Worm (Caenorhabditis elegans) whole organism, L1 larva: ENCODE measurements around the gene K06A4.2.

ENCODE experiments used
- C04F5.9 ChIP-seq: sonication (generic microtip); optimal IDR thresholded peaks from 2 replicates; lab custom pipeline; 2016; ENCODE audit warnings: missing genetic modification characterization, missing compliant biosample characterization
- C16A3.4 ChIP-seq: fragments of 150-350 bp; optimal IDR thresholded peaks from 2 replicates; lab custom pipeline; 2014; ENCODE audit warnings: missing biosample characterization, missing genetic modification characterization
- C34B4.2 ChIP-seq: sonication (generic microtip); optimal IDR thresholded peaks from 2 replicates; lab custom pipeline; 2017; ENCODE audit warnings: mild to moderate bottlenecking, missing genetic modification characterization, missing compliant biosample characterization
- blmp-1 ChIP-seq: fragments of 150-350 bp; optimal IDR thresholded peaks from 2 replicates; lab custom pipeline; 2014; ENCODE audit warnings: missing biosample characterization, missing genetic modification characterization
- ceh-90 ChIP-seq: sonication (generic microtip); optimal IDR thresholded peaks from 2 replicates; lab custom pipeline; 2016; ENCODE audit warnings: missing genetic modification characterization, missing compliant biosample characterization
- ces-1 ChIP-seq: fragments of 150-350 bp; optimal IDR thresholded peaks from 2 replicates; lab custom pipeline; 2014; ENCODE audit warnings: missing biosample characterization, missing genetic modification reagents, missing genetic modification characterization
- dsc-1 ChIP-seq: sonication (generic microtip); optimal IDR thresholded peaks from 2 replicates; lab custom pipeline; 2016; ENCODE audit warnings: mild to moderate bottlenecking, missing genetic modification characterization, missing compliant biosample characterization
- efl-1 ChIP-seq, 4 experiments: fragments of 150-350 bp; optimal IDR thresholded peaks in 3 of 4; peaks in 1 of 4; 1 replicate in 1 of 4; 2 replicates in 3 of 4; lab custom pipeline; 2014; ENCODE audit warnings: missing biosample characterization in 2 of 4, missing genetic modification characterization in 2 of 4, missing genetic modification reagents in 2 of 4
- efl-3 ChIP-seq: fragments of 200-800 bp; sonication (Bioruptor generic); optimal IDR thresholded peaks from 2 replicates; lab custom pipeline; 2018; ENCODE audit warnings: mild to moderate bottlenecking, missing genetic modification characterization, missing compliant biosample characterization
- egl-13 ChIP-seq: sonication (generic microtip); optimal IDR thresholded peaks from 2 replicates; lab custom pipeline; 2016; ENCODE audit warnings: missing genotype, missing genetic modification reagents, missing genetic modification characterization, missing compliant biosample characterization
- egl-27 ChIP-seq, 2 experiments: fragments of 150-350 bp in 1 of 2; sonication (generic microtip); optimal IDR thresholded peaks; 3 replicates each; lab custom pipeline; 2017 to 2018; ENCODE audit warnings: missing biosample characterization in 2 of 2, missing genetic modification characterization in 2 of 2, missing genetic modification reagents in 2 of 2
- elt-2 ChIP-seq: sonication (generic microtip); optimal IDR thresholded peaks from 2 replicates; lab custom pipeline; 2016; ENCODE audit warnings: missing genetic modification characterization, mild to moderate bottlenecking, inconsistent platforms, missing compliant biosample characterization, missing genetic modification reagents
- elt-3 ChIP-seq, 6 experiments: fragments of 150-350 bp in 1 of 6; sonication (generic microtip); optimal IDR thresholded peaks; 2 replicates each; lab custom pipeline; 2017 to 2018; ENCODE audit warnings: missing biosample characterization in 6 of 6, missing genetic modification characterization in 6 of 6, inconsistent platforms in 1 of 6
- ets-5 ChIP-seq: fragments of 200-800 bp; sonication (Bioruptor generic); IDR thresholded peaks from 2 replicates; pipeline ENCODE4 v1.3.6; 2022; ENCODE audit warnings: missing genetic modification characterization, missing compliant biosample characterization
- fkh-10 ChIP-seq: sonication (generic microtip); optimal IDR thresholded peaks from 2 replicates; lab custom pipeline; 2017; ENCODE audit warnings: missing biosample characterization, missing genetic modification reagents, missing genetic modification characterization
- fkh-4 ChIP-seq: sonication (generic microtip); optimal IDR thresholded peaks from 2 replicates; lab custom pipeline; 2016; ENCODE audit warnings: missing compliant biosample characterization, missing genetic modification characterization, borderline replicate concordance
- fkh-8 ChIP-seq: sonication (generic microtip); optimal IDR thresholded peaks from 2 replicates; lab custom pipeline; 2016; ENCODE audit warnings: mild to moderate bottlenecking, missing genetic modification characterization, missing compliant biosample characterization
- hlh-17 ChIP-seq: fragments of 200-800 bp; sonication (Bioruptor generic); optimal IDR thresholded peaks from 2 replicates; lab custom pipeline; 2018; ENCODE audit warnings: missing genetic modification characterization, mild to moderate bottlenecking, missing compliant biosample characterization, moderate library complexity, borderline replicate concordance
- hlh-4 ChIP-seq: sonication (generic microtip); optimal IDR thresholded peaks from 2 replicates; lab custom pipeline; 2016; ENCODE audit warnings: mild to moderate bottlenecking, missing genetic modification characterization, missing compliant biosample characterization
- hpl-2 ChIP-seq: fragments of 150-350 bp; optimal IDR thresholded peaks from 2 replicates; lab custom pipeline; 2014; ENCODE audit warnings: missing biosample characterization, missing genetic modification reagents, missing genetic modification characterization
- isw-1 ChIP-seq: fragments of 200-800 bp; sonication (Bioruptor generic); IDR thresholded peaks from 2 replicates; pipeline ENCODE4 v1.3.6; 2022; ENCODE audit warnings: missing genetic modification characterization, missing compliant biosample characterization
- lin-15B ChIP-seq: fragments of 150-350 bp; sonication (generic microtip); optimal IDR thresholded peaks from 3 replicates; lab custom pipeline; 2014; ENCODE audit warnings: missing biosample characterization, missing genetic modification characterization
- lin-39 ChIP-seq: fragments of 150-350 bp; optimal IDR thresholded peaks from 2 replicates; lab custom pipeline; 2014; ENCODE audit warnings: missing biosample characterization, missing genetic modification reagents, missing genetic modification characterization
- lir-3 ChIP-seq: sonication (generic microtip); optimal IDR thresholded peaks from 2 replicates; lab custom pipeline; 2016; ENCODE audit warnings: mild to moderate bottlenecking, missing genetic modification characterization, moderate library complexity, missing compliant biosample characterization; ENCODE audit not compliant: poor library complexity
- lsy-2 ChIP-seq, 2 experiments: fragments of 150-350 bp; optimal IDR thresholded peaks; 2 replicates each; lab custom pipeline; 2014; ENCODE audit warnings: missing biosample characterization in 2 of 2, missing genetic modification characterization in 2 of 2
- nhr-11 ChIP-seq: fragments of 150-350 bp; optimal IDR thresholded peaks from 2 replicates; lab custom pipeline; 2014; ENCODE audit warnings: missing biosample characterization, missing genetic modification characterization
- nhr-19 ChIP-seq: fragments of 200-800 bp; sonication (Bioruptor generic); conservative IDR thresholded peaks from 2 replicates; pipeline ENCODE4 v1.3.6; 2022; ENCODE audit warnings: missing genetic modification characterization, missing compliant biosample characterization
- nhr-20 ChIP-seq: sonication (generic microtip); optimal IDR thresholded peaks from 2 replicates; lab custom pipeline; 2016; ENCODE audit warnings: mild to moderate bottlenecking, missing genetic modification characterization, missing compliant biosample characterization
- nhr-237 ChIP-seq: fragments of 150-350 bp; optimal IDR thresholded peaks from 2 replicates; lab custom pipeline; 2014; ENCODE audit warnings: missing biosample characterization, missing genetic modification characterization
- nhr-47 ChIP-seq: sonication (generic microtip); optimal IDR thresholded peaks from 2 replicates; lab custom pipeline; 2016; ENCODE audit warnings: mild to moderate bottlenecking, missing genetic modification characterization, moderate library complexity, missing compliant biosample characterization
- nhr-71 ChIP-seq: sonication (generic microtip); optimal IDR thresholded peaks from 2 replicates; lab custom pipeline; 2016; ENCODE audit warnings: mild to moderate bottlenecking, missing genetic modification characterization, moderate library complexity, missing compliant biosample characterization
- nhr-76 ChIP-seq: sonication (generic microtip); optimal IDR thresholded peaks from 2 replicates; lab custom pipeline; 2017; ENCODE audit warnings: missing biosample characterization, missing genetic modification characterization
- nhr-85 ChIP-seq: sonication (generic microtip); peaks from one replicate; lab custom pipeline; 2016; ENCODE audit warnings: missing genetic modification characterization, inconsistent platforms, missing compliant biosample characterization
- pax-3 ChIP-seq: fragments of 200-800 bp; sonication (Bioruptor generic); optimal IDR thresholded peaks from 2 replicates; lab custom pipeline; 2018; ENCODE audit warnings: mild to moderate bottlenecking, missing genetic modification characterization, moderate library complexity, missing compliant biosample characterization
- rnt-1 ChIP-seq: sonication (generic microtip); optimal IDR thresholded peaks from 2 replicates; lab custom pipeline; 2016; ENCODE audit warnings: mild to moderate bottlenecking, missing genetic modification characterization, moderate library complexity, missing compliant biosample characterization
- skn-1 ChIP-seq: fragments of 150-350 bp; optimal IDR thresholded peaks from 2 replicates; lab custom pipeline; 2014; ENCODE audit warnings: missing biosample characterization, missing genetic modification characterization
- snpc-4 ChIP-seq: fragments of 150-350 bp; optimal IDR thresholded peaks from 2 replicates; lab custom pipeline; 2014; ENCODE audit warnings: missing biosample characterization, missing genetic modification characterization
- sox-4 ChIP-seq: sonication (generic microtip); optimal IDR thresholded peaks from 2 replicates; lab custom pipeline; 2016; ENCODE audit warnings: missing genetic modification characterization, missing compliant biosample characterization
- sptf-1 ChIP-seq: fragments of 150-350 bp; optimal IDR thresholded peaks from 2 replicates; lab custom pipeline; 2014; ENCODE audit warnings: missing biosample characterization, missing genetic modification characterization
- sup-37 ChIP-seq: fragments of 200-800 bp; sonication (Bioruptor generic); optimal IDR thresholded peaks from 2 replicates; lab custom pipeline; 2018; ENCODE audit warnings: mild to moderate bottlenecking, missing genetic modification characterization, missing compliant biosample characterization
- unc-130 ChIP-seq: fragments of 150-350 bp; optimal IDR thresholded peaks from 2 replicates; lab custom pipeline; 2017; ENCODE audit warnings: missing biosample characterization, missing genetic modification characterization, inconsistent platforms
- unc-62 ChIP-seq: fragments of 150-350 bp; optimal IDR thresholded peaks from 2 replicates; lab custom pipeline; 2014; ENCODE audit warnings: missing biosample characterization, missing genetic modification reagents, missing genetic modification characterization
- ztf-4 ChIP-seq: fragments of 150-350 bp; optimal IDR thresholded peaks from 2 replicates; lab custom pipeline; 2014; ENCODE audit warnings: missing biosample characterization, missing genetic modification characterization

Gene K06A4.2

ce11 chrV:9465529-9465928 lies 18.5 kb upstream of the K06A4.2 start:
- TF ChIP-seq nhr-76 (tag; lab: Kevin White, UChicago) (no peak), egl-13 (tag; lab: Kevin White, UChicago) (peak; percentile 47), skn-1 (tag; lab: Kevin White, UChicago) (no peak), rnt-1 (no peak), fkh-8 (tag; lab: Kevin White, UChicago) (peak; percentile 16), fkh-10 (GFP tag; lab: Kevin White, UChicago) (no peak), nhr-237 (tag; lab: Kevin White, UChicago) (no peak), sox-4 (tag; lab: Kevin White, UChicago) (peak; percentile 45), fkh-4 (tag; lab: Kevin White, UChicago) (peak; percentile 52), sptf-1 (tag; lab: Kevin White, UChicago) (no peak), blmp-1 (tag; lab: Kevin White, UChicago) (no peak), dsc-1 (tag; lab: Kevin White, UChicago) (peak; percentile 98), nhr-47 (peak; percentile 22), nhr-71 (tag; lab: Kevin White, UChicago) (peak; percentile 35), lsy-2 (tag; optimal IDR thresholded peaks at IDR 0.05; lab: Kevin White, UChicago) (no peak), C16A3.4 (tag; lab: Kevin White, UChicago) (no peak), pax-3 (tag; lab: Kevin White, UChicago) (peak; percentile 80), elt-2 (no peak)

DNA sequence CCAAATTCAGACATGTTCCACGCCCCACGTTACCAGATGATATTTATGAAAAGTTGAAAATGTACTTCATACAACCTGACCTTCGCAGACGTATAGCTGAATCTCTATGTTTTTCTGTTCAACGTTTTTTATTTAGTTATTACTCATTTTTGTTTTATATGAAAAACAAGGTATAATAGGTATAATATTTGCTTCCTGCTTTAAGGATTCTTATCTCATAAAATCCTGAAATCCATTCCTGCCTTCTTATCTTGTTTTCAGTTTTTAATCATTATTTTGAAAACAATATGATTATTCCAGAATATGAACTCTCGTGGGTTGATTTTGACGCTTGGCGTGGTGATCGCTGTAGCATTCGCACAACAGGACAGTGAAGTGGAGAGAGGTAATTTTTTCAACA lies 12.3 kb upstream of the K06A4.2 start, which contains the start of gene flp-6:
Gene flp-6 (plus strand): TSS at position 301 of the 400 bp plus-strand sequence.
- TF ChIP-seq nhr-20, result no peak
- TF ChIP-seq lsy-2 (tag; optimal IDR thresholded peaks at IDR 0.05; lab: Kevin White, UChicago), result no peak
- TF ChIP-seq nhr-11, result no peak
- TF ChIP-seq efl-3 (GFP tag; lab: Kevin White, UChicago), result no peak

ce11 chrV:9473924-9474323 lies 10.1 kb upstream of the K06A4.2 start:
- TF ChIP-seq blmp-1 (tag; lab: Kevin White, UChicago) (peak; percentile 18), isw-1 (GFP tag; lab: Robert Waterston, UW) (no peak), nhr-20 (no peak), nhr-76 (tag; lab: Kevin White, UChicago) (no peak), nhr-19 (no peak), ceh-90 (tag; lab: Kevin White, UChicago) (no peak), C34B4.2 (no peak), nhr-85 (no peak), ets-5 (GFP tag; lab: Robert Waterston, UW) (no peak), sox-4 (tag; lab: Kevin White, UChicago) (peak; percentile 19), ztf-4 (tag; lab: Kevin White, UChicago) (no peak), lsy-2 (tag; optimal IDR thresholded peaks at IDR 0.05; lab: Kevin White, UChicago) (no peak), unc-62 (GFP tag; lab: Kevin White, UChicago) (no peak), fkh-8 (tag; lab: Kevin White, UChicago) (peak; percentile 24), nhr-237 (tag; lab: Kevin White, UChicago) (no peak), sup-37 (no peak), unc-130 (tag; lab: Kevin White, UChicago) (no peak), lir-3 (tag; lab: Kevin White, UChicago) (no peak), pax-3 (tag; lab: Kevin White, UChicago) (peak; percentile 55), efl-3 (GFP tag; lab: Kevin White, UChicago) (no peak), ces-1 (GFP tag; lab: Kevin White, UChicago) (no peak), C04F5.9 (tag; lab: Kevin White, UChicago) (no peak), nhr-11 (no peak), lin-15B (tag; lab: Kevin White, UChicago) (no peak), hlh-4 (tag; lab: Kevin White, UChicago) (no peak), efl-1 (optimal IDR thresholded peaks at IDR 0.05; lab: Kevin White, UChicago) (no peak), efl-1 (GFP tag; optimal IDR thresholded peaks at IDR 0.05 in 1 of 2; lab: Kevin White, UChicago) (no peak), hlh-17 (no peak), snpc-4 (no peak), elt-3 (tag; optimal IDR thresholded peaks at IDR 0.05; lab: Kevin White, UChicago) (no peak), fkh-10 (GFP tag; lab: Kevin White, UChicago) (no peak), nhr-47 (peak; percentile 60), dsc-1 (tag; lab: Kevin White, UChicago) (peak; percentile 66), egl-27 (tag; optimal IDR thresholded peaks at IDR 0.05; lab: Kevin White, UChicago) (no peak), lin-39 (tag; lab: Kevin White, UChicago) (no peak), hpl-2 (GFP tag; lab: Kevin White, UChicago) (no peak)
